Fruit fly (Drosophila melanogaster) whole organism, embryonic: ENCODE results near the gene CG42577.
A peak's percentile ranks its signal among the peaks of the same experiment; 100 is the strongest.

Source experiments
- Abd-B ChIP-seq: fragments of 200-800 bp; sonication (Bioruptor generic); optimal IDR thresholded peaks from 2 replicates; lab custom pipeline; 2018; ENCODE audit warnings: missing biosample characterization, mild to moderate bottlenecking, missing genetic modification characterization, moderate library complexity
- Adf1 ChIP-seq: fragments of 200-800 bp; sonication (Bioruptor generic); IDR thresholded peaks from 2 replicates; pipeline ENCODE4 v1.3.6; 2022; ENCODE audit warnings: missing biosample characterization, missing genetic modification characterization
- C15 ChIP-seq: fragments of 200-800 bp; sonication (Bioruptor generic); IDR thresholded peaks from 3 replicates; pipeline ENCODE4 v1.3.6; 2022; ENCODE audit warnings: missing biosample characterization, missing genetic modification characterization
- CG12391 ChIP-seq: fragments of 200-800 bp; sonication (Bioruptor generic); optimal IDR thresholded peaks from 3 replicates; lab custom pipeline; 2018; ENCODE audit warnings: missing biosample characterization, mild to moderate bottlenecking, missing genetic modification characterization, moderate library complexity
- CG14667 ChIP-seq: fragments of 200-800 bp; sonication (Bioruptor generic); IDR thresholded peaks from 2 replicates; pipeline ENCODE4 v1.3.6; 2022; ENCODE audit warnings: missing biosample characterization, missing genetic modification characterization
- CG14710 ChIP-seq: fragments of 200-800 bp; sonication (Bioruptor generic); optimal IDR thresholded peaks from 3 replicates; lab custom pipeline; 2019; ENCODE audit warnings: missing biosample characterization, mild to moderate bottlenecking, missing genetic modification characterization, moderate library complexity
- CG15269 ChIP-seq: fragments of 200-800 bp; sonication (Bioruptor generic); optimal IDR thresholded peaks from 2 replicates; lab custom pipeline; 2018; ENCODE audit warnings: missing biosample characterization, mild to moderate bottlenecking, missing genetic modification characterization, moderate library complexity
- CG17186 ChIP-seq: fragments of 200-800 bp; sonication (Bioruptor generic); optimal IDR thresholded peaks from 3 replicates; lab custom pipeline; 2017; ENCODE audit warnings: missing biosample characterization, missing genetic modification reagents, missing genetic modification characterization
- CG17328 ChIP-seq: fragments of 200-800 bp; sonication (Bioruptor generic); IDR thresholded peaks from 2 replicates; pipeline ENCODE4 v1.3.6; 2022; ENCODE audit warnings: missing biosample characterization, missing genetic modification characterization
- CG17359 ChIP-seq: fragments of 200-800 bp; sonication (Bioruptor generic); optimal IDR thresholded peaks from 3 replicates; lab custom pipeline; 2018; ENCODE audit warnings: missing biosample characterization, mild to moderate bottlenecking, missing genetic modification characterization, moderate library complexity
- CG17361 ChIP-seq: fragments of 200-800 bp; sonication (Bioruptor generic); IDR thresholded peaks from 3 replicates; pipeline ENCODE4 v1.3.6; 2022; ENCODE audit warnings: missing biosample characterization, missing genetic modification characterization
- CG2120 ChIP-seq: fragments of 200-800 bp; sonication (Bioruptor generic); optimal IDR thresholded peaks from 3 replicates; lab custom pipeline; 2016; ENCODE audit warnings: missing biosample characterization, missing genetic modification characterization
- CG32532 ChIP-seq: fragments of 200-800 bp; sonication (Bioruptor generic); IDR thresholded peaks from 2 replicates; pipeline ENCODE4 v1.3.6; 2022; ENCODE audit warnings: missing biosample characterization, missing genetic modification characterization
- CG32767 ChIP-seq: fragments of 200-800 bp; sonication (Bioruptor generic); IDR thresholded peaks from 2 replicates; pipeline ENCODE4 v1.3.6; 2022; ENCODE audit warnings: missing biosample characterization, missing genetic modification characterization
- CG4360 ChIP-seq: fragments of 200-800 bp; sonication (Bioruptor generic); IDR thresholded peaks from 2 replicates; pipeline ENCODE4 v1.3.6; 2022; ENCODE audit warnings: missing biosample characterization, missing genetic modification characterization
- CG5180 ChIP-seq: fragments of 200-800 bp; sonication (Bioruptor generic); optimal IDR thresholded peaks from 3 replicates; lab custom pipeline; 2017; ENCODE audit warnings: missing biosample characterization, missing genetic modification characterization, mild to moderate bottlenecking, moderate library complexity, missing genetic modification reagents
- CG6765 ChIP-seq: fragments of 200-800 bp; sonication (Bioruptor generic); optimal IDR thresholded peaks from 3 replicates; lab custom pipeline; 2017; ENCODE audit warnings: missing biosample characterization, mild to moderate bottlenecking, missing genetic modification characterization
- CG9437 ChIP-seq: fragments of 200-800 bp; sonication (Bioruptor generic); optimal IDR thresholded peaks from 2 replicates; lab custom pipeline; 2018; ENCODE audit warnings: missing biosample characterization, mild to moderate bottlenecking, missing genetic modification characterization
- CG9727 ChIP-seq: fragments of 200-800 bp; sonication (Bioruptor generic); optimal IDR thresholded peaks from 3 replicates; lab custom pipeline; 2017; ENCODE audit warnings: missing biosample characterization, mild to moderate bottlenecking, missing genetic modification characterization
- CG9797 ChIP-seq: fragments of 200-800 bp; sonication (Bioruptor generic); optimal IDR thresholded peaks from 3 replicates; lab custom pipeline; 2018; ENCODE audit warnings: missing biosample characterization, mild to moderate bottlenecking, missing genetic modification characterization
- CG9876 ChIP-seq: fragments of 200-800 bp; sonication (Bioruptor generic); optimal IDR thresholded peaks from 2 replicates; lab custom pipeline; 2016; ENCODE audit warnings: missing biosample characterization, missing genetic modification characterization
- CTCF ChIP-seq: fragments of 200-800 bp; sonication (Bioruptor generic); optimal IDR thresholded peaks from 2 replicates; lab custom pipeline; 2017; ENCODE audit warnings: missing biosample characterization, mild to moderate bottlenecking, missing genetic modification characterization, moderate library complexity
- Eip74EF ChIP-seq, 2 experiments: fragments of 200-800 bp in 1 of 2; fragments of >200 bp in 1 of 2; sonication (Bioruptor generic) in 1 of 2; optimal IDR thresholded peaks; 2 replicates each; lab custom pipeline; 2017 to 2019; ENCODE audit warnings: missing biosample characterization in 2 of 2, missing genetic modification characterization in 2 of 2, mild to moderate bottlenecking in 1 of 2, moderate library complexity in 1 of 2
- Fer2 ChIP-seq: fragments of 200-800 bp; sonication (Bioruptor generic); optimal IDR thresholded peaks from 2 replicates; lab custom pipeline; 2018; ENCODE audit warnings: missing biosample characterization, mild to moderate bottlenecking, missing genetic modification characterization, moderate library complexity
- GATAe ChIP-seq: fragments of 200-800 bp; sonication (Bioruptor generic); conservative IDR thresholded peaks from 2 replicates; pipeline ENCODE4 v1.3.6; 2022; ENCODE audit warnings: missing biosample characterization, missing genetic modification characterization
- Nf-YC ChIP-seq: fragments of 200-800 bp; optimal IDR thresholded peaks from 3 replicates; lab custom pipeline; 2019; ENCODE audit warnings: missing biosample characterization, mild to moderate bottlenecking, missing genetic modification characterization, moderate library complexity
- NfI ChIP-seq: fragments of 200-800 bp; sonication (Bioruptor generic); optimal IDR thresholded peaks from 3 replicates; lab custom pipeline; 2018; ENCODE audit warnings: missing biosample characterization, mild to moderate bottlenecking, missing genetic modification characterization, moderate library complexity
- Ptx1 ChIP-seq: fragments of 200-800 bp; sonication (Bioruptor generic); IDR thresholded peaks from 2 replicates; pipeline ENCODE4 v1.3.6; 2022; ENCODE audit warnings: missing biosample characterization, missing genetic modification characterization
- Rfx ChIP-seq: fragments of 200-800 bp; sonication (Bioruptor generic); IDR thresholded peaks from 2 replicates; pipeline ENCODE4 v1.3.6; 2022; ENCODE audit warnings: missing biosample characterization, missing genetic modification characterization
- Ssrp ChIP-seq: fragments of 200-800 bp; sonication (Bioruptor generic); optimal IDR thresholded peaks from 2 replicates; lab custom pipeline; 2018; ENCODE audit warnings: missing biosample characterization, mild to moderate bottlenecking, missing genetic modification characterization, moderate library complexity
- YL-1 ChIP-seq: fragments of 200-800 bp; sonication (Bioruptor generic); optimal IDR thresholded peaks from 3 replicates; lab custom pipeline; 2017; ENCODE audit warnings: missing biosample characterization, mild to moderate bottlenecking, missing genetic modification characterization
- al ChIP-seq: fragments of 200-800 bp; sonication (Bioruptor generic); IDR thresholded peaks from 2 replicates; pipeline ENCODE4 v1.3.6; 2022; ENCODE audit warnings: missing biosample characterization, missing genetic modification characterization
- aop ChIP-seq: fragments of 200-800 bp; sonication (Bioruptor generic); IDR thresholded peaks from 2 replicates; pipeline ENCODE4 v1.3.6; 2022; ENCODE audit warnings: missing biosample characterization, missing genetic modification characterization
- chinmo ChIP-seq: fragments of 200-800 bp; sonication (Bioruptor generic); IDR thresholded peaks from 4 replicates; pipeline ENCODE4 v1.3.6; 2022; ENCODE audit warnings: missing biosample characterization, missing genetic modification characterization; ENCODE audit not compliant: partially characterized antibody
- chn ChIP-seq: fragments of 200-800 bp; sonication (Bioruptor generic); optimal IDR thresholded peaks from 2 replicates; lab custom pipeline; 2016; ENCODE audit warnings: missing biosample characterization, missing genetic modification characterization
- dpn ChIP-seq, 2 experiments: fragments of 200-800 bp; sonication (Bioruptor generic); optimal IDR thresholded peaks; 3 replicates each; lab custom pipeline; 2016; ENCODE audit warnings: missing biosample characterization in 2 of 2, missing genetic modification characterization in 2 of 2
- fu2 ChIP-seq: fragments of 200-800 bp; sonication (Bioruptor generic); optimal IDR thresholded peaks from 2 replicates; lab custom pipeline; 2016; ENCODE audit warnings: missing biosample characterization, missing genetic modification characterization
- gcm2 ChIP-seq: fragments of 200-800 bp; sonication (Bioruptor generic); optimal IDR thresholded peaks from 2 replicates; lab custom pipeline; 2016; ENCODE audit warnings: missing biosample characterization, missing genetic modification characterization
- kni ChIP-seq: fragments of 200-800 bp; sonication (Bioruptor generic); optimal IDR thresholded peaks from 3 replicates; lab custom pipeline; 2017; ENCODE audit warnings: mild to moderate bottlenecking, missing biosample characterization, missing genetic modification reagents, missing genetic modification characterization
- mld ChIP-seq: fragments of 200-800 bp; sonication (Bioruptor generic); IDR thresholded peaks from 3 replicates; pipeline ENCODE4 v1.3.6; 2022; ENCODE audit warnings: missing biosample characterization, missing genetic modification characterization; ENCODE audit not compliant: partially characterized antibody
- nerfin-1 ChIP-seq: fragments of 200-800 bp; sonication (Bioruptor generic); optimal IDR thresholded peaks from 3 replicates; lab custom pipeline; 2019; ENCODE audit warnings: missing biosample characterization, mild to moderate bottlenecking, missing genetic modification characterization, moderate library complexity
- otp ChIP-seq: fragments of 200-800 bp; sonication (Bioruptor generic); IDR thresholded peaks from 3 replicates; pipeline ENCODE4, ENCODE4 v1.3.6; 2022; ENCODE audit warnings: missing biosample characterization, missing genetic modification characterization
- pho ChIP-seq: fragments of 200-800 bp; sonication (Bioruptor generic); optimal IDR thresholded peaks from 2 replicates; lab custom pipeline; 2016; ENCODE audit warnings: missing biosample characterization, missing genetic modification characterization
- pzg ChIP-seq: fragments of 200-800 bp; sonication (Bioruptor generic); optimal IDR thresholded peaks from 3 replicates; lab custom pipeline; 2018; ENCODE audit warnings: missing biosample characterization, mild to moderate bottlenecking, missing genetic modification characterization, moderate library complexity
- sens-2 ChIP-seq: fragments of 200-800 bp; sonication (Bioruptor generic); IDR thresholded peaks from 2 replicates; pipeline ENCODE4 v1.3.6; 2022; ENCODE audit warnings: missing biosample characterization, missing genetic modification characterization
- slbo ChIP-seq: fragments of 200-800 bp; sonication (Bioruptor generic); IDR thresholded peaks from 2 replicates; pipeline ENCODE4 v1.3.6; 2022; ENCODE audit warnings: missing biosample characterization, missing genetic modification characterization
- sob ChIP-seq: fragments of 200-800 bp; sonication (Bioruptor generic); IDR thresholded peaks from 2 replicates; pipeline ENCODE4 v1.3.6; 2022; ENCODE audit warnings: missing biosample characterization, missing genetic modification characterization
- unc-4 ChIP-seq: fragments of 200-800 bp; sonication (Bioruptor generic); IDR thresholded peaks from 2 replicates; pipeline ENCODE4 v1.3.6; 2022; ENCODE audit warnings: missing biosample characterization, missing genetic modification characterization; ENCODE audit not compliant: partially characterized antibody
- usp ChIP-seq: fragments of >200 bp; optimal IDR thresholded peaks from 2 replicates; lab custom pipeline; 2017; ENCODE audit warnings: missing biosample characterization, missing genetic modification characterization
- yki ChIP-seq: fragments of >200 bp; optimal IDR thresholded peaks from 3 replicates; lab custom pipeline; 2018

CG42577 gene

dm6 chrX:20235794-20236513 is 23.1 kb upstream of the CG42577 start, which contains the start of gene sw (continued):
- peak; percentile 53; the same call in 1 of the 2 replicates for TF ChIP-seq CG32767 (GFP tag; lab: Robert Waterston, UW)
- TF ChIP-seq YL-1 (GFP tag; lab: Kevin White, UChicago), result peak; percentile 62
- peak; percentile 50 for TF ChIP-seq Nf-YC (tag; lab: Kevin White, UChicago)
- no peak for TF ChIP-seq CG5180 (GFP tag; lab: Kevin White, UChicago)
- peak; percentile 34 for TF ChIP-seq CG17359 (tag; lab: Kevin White, UChicago)
- TF ChIP-seq Adf1 (GFP tag; lab: Robert Waterston, UW), result peak; percentile 16; the same call in 1 of the 2 replicates
- TF ChIP-seq CG9437 (GFP tag; lab: Kevin White, UChicago), result peak; percentile 6
- TF ChIP-seq CG9797 (GFP tag; lab: Kevin White, UChicago), result peak; percentile 11
- TF ChIP-seq kni (GFP tag; lab: Kevin White, UChicago), result no peak
- no peak for TF ChIP-seq aop
- TF ChIP-seq Fer2 (tag; lab: Kevin White, UChicago), result peak; percentile 43
- peak; percentile 61 for TF ChIP-seq NfI (GFP tag; lab: Kevin White, UChicago)
- TF ChIP-seq sob (GFP tag; lab: Robert Waterston, UW), result peak; percentile 79
- TF ChIP-seq CG14710 (tag; lab: Kevin White, UChicago), result peak; percentile 69
- no peak for TF ChIP-seq CTCF (GFP tag; lab: Kevin White, UChicago)
- peak; percentile 64 for TF ChIP-seq pzg (GFP tag; lab: Kevin White, UChicago)
- peak; percentile 74 for TF ChIP-seq al (GFP tag; lab: Robert Waterston, UW)
- peak; percentile 37 for TF ChIP-seq CG9876 (GFP tag; lab: Kevin White, UChicago)
- TF ChIP-seq CG6765, result no peak
- TF ChIP-seq sens-2 (GFP tag; lab: Robert Waterston, UW), result 0 out of 2 replicates have a peak, but pooled peaks have one; percentile 36
- TF ChIP-seq mld (GFP tag; lab: Robert Waterston, UW), result peak; percentile 77
- TF ChIP-seq Ssrp (tag; lab: Kevin White, UChicago), result peak; percentile 52
- peak; percentile 85 for TF ChIP-seq slbo (GFP tag; lab: Robert Waterston, UW)
- TF ChIP-seq CG4360, result no peak
- no peak for TF ChIP-seq gcm2 (GFP tag; lab: Kevin White, UChicago)
- TF ChIP-seq CG14667 (GFP tag; lab: Robert Waterston, UW), result peak; percentile 51; the same call in 1 of the 2 replicates
- TF ChIP-seq Rfx, result peak; percentile 88
- peak; percentile 79 for TF ChIP-seq CG32532 (GFP tag; lab: Robert Waterston, UW)
- peak; percentile 83; the same call in 3 of the 4 replicates for TF ChIP-seq chinmo (GFP tag; lab: Robert Waterston, UW)
- peak; percentile 35; the same call in 1 of the 2 replicates for TF ChIP-seq CG17328 (GFP tag; lab: Robert Waterston, UW)
- TF ChIP-seq GATAe (GFP tag; lab: Robert Waterston, UW), result 0 out of 2 replicates have a peak, but pooled peaks have one; percentile 29
- no peak for TF ChIP-seq Eip74EF (GFP tag; optimal IDR thresholded peaks at IDR 0.05; lab: Kevin White, UChicago)
- TF ChIP-seq dpn (GFP tag; optimal IDR thresholded peaks at IDR 0.05; lab: Kevin White, UChicago), result peak; percentile 58 to 59
- peak; percentile 48 for TF ChIP-seq CG9727 (GFP tag; lab: Kevin White, UChicago)
- TF ChIP-seq chn (GFP tag; lab: Kevin White, UChicago), result peak; percentile 41
- TF ChIP-seq CG17186 (GFP tag; lab: Kevin White, UChicago), result peak; percentile 99
- TF ChIP-seq usp (GFP tag; lab: Kevin White, UChicago), result no peak
- peak; percentile 47 for TF ChIP-seq pho (GFP tag; lab: Kevin White, UChicago)
- TF ChIP-seq Abd-B (GFP tag; lab: Kevin White, UChicago), result peak; percentile 82
- TF ChIP-seq C15 (GFP tag; lab: Robert Waterston, UW), result no peak
- TF ChIP-seq yki (lab: Kevin White, UChicago), result no peak
- TF ChIP-seq CG17361 (GFP tag; lab: Robert Waterston, UW), result peak; percentile 69
- peak; percentile 52 for TF ChIP-seq fu2 (GFP tag; lab: Kevin White, UChicago)
- TF ChIP-seq Ptx1 (GFP tag; lab: Robert Waterston, UW), result peak; percentile 78
- peak; percentile 39 for TF ChIP-seq nerfin-1 (tag; lab: Kevin White, UChicago)
- TF ChIP-seq CG2120 (GFP tag; lab: Kevin White, UChicago), result peak; percentile 77
- 0 out of 3 replicates have a peak, but pooled peaks have one; percentile 29 for TF ChIP-seq otp (GFP tag; lab: Robert Waterston, UW)
- TF ChIP-seq CG15269 (tag; lab: Kevin White, UChicago), result peak; percentile 48
- peak; percentile 62 for TF ChIP-seq CG12391 (tag; lab: Kevin White, UChicago)
- peak; percentile 90 for TF ChIP-seq unc-4 (GFP tag; lab: Robert Waterston, UW)
